Fruit fly (Drosophila melanogaster) whole organism, prepupa: ENCODE data around the gene Grx5.

Source experiments
- CG10631 ChIP-seq: fragments of 200-800 bp; sonication (Bioruptor generic); optimal IDR thresholded peaks from 2 replicates; lab custom pipeline; 2016; ENCODE audit warnings: missing biosample characterization, missing genetic modification characterization
- CG10669 ChIP-seq: fragments of 200-800 bp; sonication (Bioruptor generic); optimal IDR thresholded peaks from 3 replicates; lab custom pipeline; 2018; ENCODE audit warnings: missing biosample characterization, mild to moderate bottlenecking, missing genetic modification characterization, moderate library complexity
- CG11294 ChIP-seq: fragments of 200-800 bp; sonication (Bioruptor generic); IDR thresholded peaks from 2 replicates; pipeline ENCODE4 v1.3.6; 2022; ENCODE audit warnings: missing biosample characterization, missing genetic modification characterization
- CG11902 ChIP-seq: fragments of 200-800 bp; sonication (Bioruptor generic); optimal IDR thresholded peaks from 3 replicates; lab custom pipeline; 2016; ENCODE audit warnings: missing biosample characterization, missing genetic modification characterization
- CG15336 ChIP-seq: fragments of 200-800 bp; sonication (Bioruptor generic); IDR thresholded peaks from 2 replicates; pipeline ENCODE4 v1.3.6; 2022; ENCODE audit warnings: missing biosample characterization, missing genetic modification characterization
- CG16779 ChIP-seq: fragments of 200-800 bp; sonication (Bioruptor generic); optimal IDR thresholded peaks from 3 replicates; lab custom pipeline; 2017; ENCODE audit warnings: missing biosample characterization, mild to moderate bottlenecking, missing genetic modification characterization
- CG31627 ChIP-seq: fragments of 200-800 bp; sonication (Bioruptor generic); optimal IDR thresholded peaks from 3 replicates; lab custom pipeline; 2016; ENCODE audit warnings: missing biosample characterization, missing genetic modification characterization
- CG32006 ChIP-seq: fragments of 200-800 bp; sonication (Bioruptor generic); optimal IDR thresholded peaks from 3 replicates; lab custom pipeline; 2017; ENCODE audit warnings: missing biosample characterization, mild to moderate bottlenecking, missing genetic modification characterization
- CG3919 ChIP-seq: fragments of 200-800 bp; sonication (Bioruptor generic); optimal IDR thresholded peaks from 3 replicates; lab custom pipeline; 2016; ENCODE audit warnings: missing biosample characterization, missing genetic modification characterization
- CG4318 ChIP-seq: fragments of 200-800 bp; sonication (Bioruptor generic); optimal IDR thresholded peaks from 3 replicates; lab custom pipeline; 2017; ENCODE audit warnings: missing biosample characterization, mild to moderate bottlenecking, missing genetic modification characterization
- CG6163 ChIP-seq: fragments of 200-800 bp; sonication (Bioruptor generic); IDR thresholded peaks from 3 replicates; pipeline ENCODE4 v1.3.6; 2022; ENCODE audit warnings: missing biosample characterization, missing genetic modification characterization
- CG6276 ChIP-seq: fragments of 200-800 bp; sonication (Bioruptor generic); optimal IDR thresholded peaks from 2 replicates; lab custom pipeline; 2017; ENCODE audit warnings: missing biosample characterization, mild to moderate bottlenecking, missing genetic modification characterization
- CG6808 ChIP-seq: fragments of 200-800 bp; sonication (Bioruptor generic); optimal IDR thresholded peaks from 3 replicates; lab custom pipeline; 2017; ENCODE audit warnings: missing biosample characterization, missing genetic modification characterization, mild to moderate bottlenecking, moderate library complexity, missing genetic modification reagents
- CG6854 ChIP-seq: fragments of 200-800 bp; sonication (Bioruptor generic); optimal IDR thresholded peaks from 2 replicates; lab custom pipeline; 2017; ENCODE audit warnings: missing biosample characterization, mild to moderate bottlenecking, missing genetic modification characterization
- CG7368 ChIP-seq: fragments of 200-800 bp; sonication (Bioruptor generic); optimal IDR thresholded peaks from 3 replicates; lab custom pipeline; 2016; ENCODE audit warnings: missing biosample characterization, missing genetic modification characterization
- CG8119 ChIP-seq: fragments of 200-800 bp; sonication (Bioruptor generic); IDR thresholded peaks from 3 replicates; pipeline ENCODE4 v1.3.6; 2022; ENCODE audit warnings: missing biosample characterization, missing genetic modification characterization
- CG8319 ChIP-seq: fragments of 200-800 bp; sonication (Bioruptor generic); optimal IDR thresholded peaks from 3 replicates; lab custom pipeline; 2016; ENCODE audit warnings: missing biosample characterization, missing genetic modification characterization
- CG8632 ChIP-seq: fragments of 200-800 bp; sonication (Bioruptor generic); optimal IDR thresholded peaks from 3 replicates; lab custom pipeline; 2016; ENCODE audit warnings: missing biosample characterization, missing genetic modification characterization
- Eip75B ChIP-seq: fragments of 200-800 bp; sonication (Bioruptor generic); optimal IDR thresholded peaks from 3 replicates; lab custom pipeline; 2016; ENCODE audit warnings: missing biosample characterization, missing genetic modification characterization
- Eip78C ChIP-seq: fragments of 200-800 bp; sonication (Bioruptor generic); peaks from one replicate; lab custom pipeline; 2016; ENCODE audit warnings: missing biosample characterization, missing genetic modification characterization
- Ets21C ChIP-seq: fragments of 200-800 bp; sonication (Bioruptor generic); optimal IDR thresholded peaks from 3 replicates; lab custom pipeline; 2016; ENCODE audit warnings: missing biosample characterization, missing genetic modification characterization
- Gug ChIP-seq: fragments of 200-800 bp; sonication (Bioruptor generic); IDR thresholded peaks from 2 replicates; pipeline ENCODE4 v1.3.6; 2022; ENCODE audit warnings: missing biosample characterization, missing genetic modification characterization
- Hr38 ChIP-seq: sonication (Bioruptor generic); optimal IDR thresholded peaks from 2 replicates; lab custom pipeline; 2016; ENCODE audit warnings: missing biosample characterization, missing genetic modification characterization
- Hr4 ChIP-seq: fragments of 200-800 bp; sonication (Bioruptor generic); optimal IDR thresholded peaks from 3 replicates; lab custom pipeline; 2016; ENCODE audit warnings: missing biosample characterization, missing genetic modification characterization
- Lpt ChIP-seq: fragments of 200-800 bp; sonication (Bioruptor generic); optimal IDR thresholded peaks from 3 replicates; lab custom pipeline; 2016; ENCODE audit warnings: missing biosample characterization, missing genetic modification characterization
- OdsH ChIP-seq: fragments of 200-800 bp; sonication (Bioruptor generic); optimal IDR thresholded peaks from 3 replicates; lab custom pipeline; 2016; ENCODE audit warnings: missing biosample characterization, missing genetic modification characterization
- Sox102F ChIP-seq: fragments of 200-800 bp; sonication (Bioruptor generic); optimal IDR thresholded peaks from 2 replicates; lab custom pipeline; 2016; ENCODE audit warnings: missing biosample characterization, mild to moderate bottlenecking, missing genetic modification characterization
- Sox15 ChIP-seq: fragments of 200-800 bp; sonication (Bioruptor generic); optimal IDR thresholded peaks from 3 replicates; lab custom pipeline; 2016; ENCODE audit warnings: missing biosample characterization, missing genetic modification characterization
- achi ChIP-seq: fragments of 200-800 bp; sonication (Bioruptor generic); optimal IDR thresholded peaks from 3 replicates; lab custom pipeline; 2016; ENCODE audit warnings: missing biosample characterization, missing genetic modification characterization
- acj6 ChIP-seq: fragments of 200-800 bp; sonication (Bioruptor generic); optimal IDR thresholded peaks from 3 replicates; lab custom pipeline; 2016; ENCODE audit warnings: missing biosample characterization, missing genetic modification characterization
- dac ChIP-seq: fragments of 200-800 bp; sonication (Bioruptor generic); optimal IDR thresholded peaks from 2 replicates; lab custom pipeline; 2017; ENCODE audit warnings: missing biosample characterization, mild to moderate bottlenecking, missing genetic modification characterization
- eg ChIP-seq: fragments of 200-800 bp; sonication (Bioruptor generic); IDR thresholded peaks from 3 replicates; pipeline ENCODE4 v1.3.6; 2022; ENCODE audit warnings: missing biosample characterization, missing genetic modification characterization
- fd85E ChIP-seq: fragments of 200-800 bp; sonication (Bioruptor generic); optimal IDR thresholded peaks from 3 replicates; lab custom pipeline; 2016; ENCODE audit warnings: missing biosample characterization, missing genetic modification characterization
- fkh ChIP-seq: fragments of 200-800 bp; sonication (Bioruptor generic); optimal IDR thresholded peaks from 3 replicates; lab custom pipeline; 2017; ENCODE audit warnings: missing biosample characterization, mild to moderate bottlenecking, missing genetic modification characterization, moderate library complexity
- lz ChIP-seq: fragments of 200-800 bp; sonication (Bioruptor generic); optimal IDR thresholded peaks from 3 replicates; lab custom pipeline; 2016; ENCODE audit warnings: missing biosample characterization, missing genetic modification characterization
- net ChIP-seq: fragments of 200-800 bp; sonication (Bioruptor generic); optimal IDR thresholded peaks from 3 replicates; lab custom pipeline; 2016; ENCODE audit warnings: missing biosample characterization, missing genetic modification characterization
- pdm3 ChIP-seq: fragments of 200-800 bp; sonication (Bioruptor generic); optimal IDR thresholded peaks from 3 replicates; lab custom pipeline; 2016; ENCODE audit warnings: missing biosample characterization, missing genetic modification characterization
- ss ChIP-seq, 2 experiments: fragments of 200-800 bp; sonication (Bioruptor generic); optimal IDR thresholded peaks; 2 replicates in 1 of 2; 3 replicates in 1 of 2; lab custom pipeline; 2017 to 2018; ENCODE audit warnings: mild to moderate bottlenecking in 2 of 2, missing biosample characterization in 2 of 2, missing genetic modification characterization in 2 of 2, moderate library complexity in 1 of 2
- svp ChIP-seq: fragments of 200-800 bp; sonication (Bioruptor generic); peaks from one replicate; lab custom pipeline; 2016; ENCODE audit warnings: missing biosample characterization, missing genetic modification characterization
- vri ChIP-seq: fragments of 200-800 bp; sonication (Bioruptor generic); optimal IDR thresholded peaks from 3 replicates; lab custom pipeline; 2016; ENCODE audit warnings: missing biosample characterization, mild to moderate bottlenecking, missing genetic modification characterization

The Grx5 gene

DNA sequence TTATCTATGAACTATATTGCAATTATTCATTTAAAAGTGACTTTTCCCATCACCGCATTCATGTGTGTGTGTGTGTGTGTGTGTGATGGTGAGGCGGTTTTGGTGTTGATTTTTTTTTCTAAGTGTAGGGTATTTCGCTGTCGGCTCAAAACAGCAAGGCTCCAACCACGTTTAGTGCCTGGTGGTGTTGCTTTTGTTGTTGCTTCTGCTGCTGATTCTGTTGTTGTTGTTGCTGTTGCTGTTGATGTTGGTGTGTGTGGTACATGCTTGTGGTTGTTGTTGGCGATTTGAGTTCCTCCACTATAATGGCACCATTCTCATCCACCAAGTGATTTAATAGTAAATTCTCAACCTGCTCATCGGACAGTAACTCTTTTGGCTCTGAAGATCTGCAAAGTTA is 10.4 kb downstream of the Grx5 start:
- TF ChIP-seq fkh (no peak), Gug (GFP tag; lab: Robert Waterston, UW) (no peak), CG32006 (GFP tag; lab: Kevin White, UChicago) (no peak), CG10631 (GFP tag; lab: Kevin White, UChicago) (no peak), CG4318 (GFP tag; lab: Kevin White, UChicago) (no peak), CG16779 (tag; lab: Kevin White, UChicago) (no peak), CG7368 (GFP tag; lab: Kevin White, UChicago) (no peak), fd85E (no peak), CG6808 (GFP tag; lab: Kevin White, UChicago) (no peak)

DNA sequence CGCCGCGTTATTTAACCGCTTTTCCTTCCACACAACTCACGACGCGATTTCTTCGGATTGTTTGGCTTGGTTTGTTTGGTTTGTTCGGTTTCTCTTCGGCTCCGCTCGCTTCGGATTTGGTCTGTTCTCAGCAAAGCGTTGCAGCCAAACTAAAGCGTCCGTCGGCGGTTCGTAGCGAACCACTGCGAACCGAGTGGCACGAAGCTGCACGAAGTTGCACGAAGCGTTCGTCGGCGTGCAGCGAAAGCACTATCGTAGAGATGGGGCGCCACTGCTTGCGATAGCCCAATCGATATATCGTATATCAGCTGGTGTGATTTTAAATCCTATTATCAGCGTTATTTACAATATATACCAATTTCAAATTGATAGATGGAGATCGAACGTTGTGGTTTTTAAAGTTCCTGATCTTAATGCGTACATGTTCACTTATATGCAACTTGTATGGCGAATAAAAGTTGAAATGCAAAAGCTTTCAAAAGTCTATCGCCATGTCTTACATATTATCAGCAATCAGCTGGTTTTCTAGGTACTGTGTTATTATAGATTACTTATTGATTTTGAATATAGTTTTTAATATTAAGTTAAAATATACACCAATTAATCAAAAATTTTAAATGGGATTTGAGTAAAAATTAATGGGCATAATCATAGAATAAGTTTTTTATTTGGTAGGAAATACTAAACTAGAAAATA is 11.9 kb downstream of the Grx5 start, which contains the start of gene rut:
rut (minus strand) TSS at position 152 of the 696 bp plus-strand sequence.
- no peak for TF ChIP-seq Ets21C
- peak; percentile 14 for TF ChIP-seq lz (GFP tag; lab: Kevin White, UChicago)
- TF ChIP-seq CG8632 (GFP tag; lab: Kevin White, UChicago) = no peak
- no peak for TF ChIP-seq CG11902 (GFP tag; lab: Kevin White, UChicago)
- TF ChIP-seq vri (GFP tag; lab: Kevin White, UChicago) = peak; percentile 2
- peak; percentile 69 for TF ChIP-seq CG6163 (GFP tag; lab: Robert Waterston, UW)
- peak; percentile 35 for TF ChIP-seq fkh
- TF ChIP-seq net (GFP tag; lab: Kevin White, UChicago) = peak; percentile 10
- peak; percentile 0 for TF ChIP-seq CG7368 (GFP tag; lab: Kevin White, UChicago)
- TF ChIP-seq svp (GFP tag; lab: Kevin White, UChicago) = peak; percentile 67
- TF ChIP-seq Eip75B (GFP tag; lab: Kevin White, UChicago) = peak; percentile 16
- TF ChIP-seq CG31627 (GFP tag; lab: Kevin White, UChicago) = peak; percentile 18
- no peak for TF ChIP-seq Sox102F
- TF ChIP-seq ss (GFP tag; optimal IDR thresholded peaks at IDR 0.05; lab: Kevin White, UChicago) = peak in 1 of 2 experiments; percentile 7
- TF ChIP-seq eg (GFP tag; lab: Robert Waterston, UW) = peak; percentile 16; the same call in 1 of the 3 replicates
- no peak for TF ChIP-seq Hr38 (GFP tag; lab: Kevin White, UChicago)
- peak; percentile 36 for TF ChIP-seq CG3919 (GFP tag; lab: Kevin White, UChicago)
- TF ChIP-seq CG6854 (GFP tag; lab: Kevin White, UChicago) = peak; percentile 5
- TF ChIP-seq Eip78C (GFP tag; lab: Kevin White, UChicago) = peak; percentile 47

DNA sequence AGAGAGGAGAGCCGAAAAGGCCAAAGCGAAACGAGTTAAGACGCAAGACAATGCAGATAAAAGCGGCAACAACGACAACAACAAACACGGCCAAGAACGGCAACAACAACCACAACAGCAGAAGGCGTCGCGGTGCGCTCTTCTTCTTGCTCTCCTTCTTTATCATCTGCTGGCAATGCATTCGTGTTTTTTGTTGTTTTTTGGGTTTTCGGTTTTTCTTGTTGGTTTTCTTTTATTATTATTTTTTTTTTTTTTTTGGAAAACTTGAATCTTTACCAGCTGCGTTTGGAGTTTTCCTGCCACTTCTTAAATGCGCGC is 12.6 kb downstream of the Grx5 start:
- TF ChIP-seq Sox15 (GFP tag; lab: Kevin White, UChicago) (no peak), CG6163 (GFP tag; lab: Robert Waterston, UW) (no peak), Eip78C (GFP tag; lab: Kevin White, UChicago) (peak; percentile 44)
- TF ChIP-seq, all 60 proteins: peak for 1

DNA sequence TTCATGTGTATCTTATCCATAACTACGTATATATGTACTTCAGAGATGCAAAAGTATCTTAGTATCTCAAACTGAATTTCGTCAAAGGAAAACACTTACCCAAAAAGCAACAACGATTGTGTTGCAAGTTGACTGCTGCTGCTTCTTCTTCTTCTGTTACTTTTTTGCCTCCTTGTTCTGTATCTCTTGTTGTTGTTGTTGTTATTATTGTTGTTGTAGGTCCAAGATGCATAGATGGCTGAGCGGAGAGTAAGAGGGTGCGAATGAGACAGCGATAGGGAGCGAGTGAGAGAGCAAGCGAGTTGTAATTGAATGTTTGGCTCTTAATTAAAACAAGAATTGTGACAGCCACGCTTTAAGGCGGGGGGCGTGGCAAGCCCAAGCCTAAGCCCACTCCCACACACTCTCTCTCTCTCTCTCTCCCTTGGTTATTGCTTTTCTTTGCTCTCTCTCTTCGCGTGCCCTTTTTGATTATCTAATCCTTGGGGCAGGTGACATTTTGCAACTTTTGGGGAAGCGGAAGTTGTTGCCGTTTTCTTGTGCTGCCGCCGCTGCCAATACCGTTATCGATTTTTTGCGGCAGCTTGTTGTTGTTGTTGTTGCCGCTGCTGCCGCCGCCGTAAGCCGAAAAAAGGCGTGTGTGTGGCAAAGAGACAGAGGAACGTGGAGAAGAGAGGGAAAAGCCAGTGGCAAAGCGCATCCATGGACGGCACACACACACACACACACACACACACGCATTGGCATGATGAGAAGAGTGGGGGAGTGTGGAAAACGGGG is 13.1 kb downstream of the Grx5 start:
- TF ChIP-seq ss (GFP tag; optimal IDR thresholded peaks at IDR 0.05; lab: Kevin White, UChicago) (no peak), svp (GFP tag; lab: Kevin White, UChicago) (peak; percentile 62)

DNA sequence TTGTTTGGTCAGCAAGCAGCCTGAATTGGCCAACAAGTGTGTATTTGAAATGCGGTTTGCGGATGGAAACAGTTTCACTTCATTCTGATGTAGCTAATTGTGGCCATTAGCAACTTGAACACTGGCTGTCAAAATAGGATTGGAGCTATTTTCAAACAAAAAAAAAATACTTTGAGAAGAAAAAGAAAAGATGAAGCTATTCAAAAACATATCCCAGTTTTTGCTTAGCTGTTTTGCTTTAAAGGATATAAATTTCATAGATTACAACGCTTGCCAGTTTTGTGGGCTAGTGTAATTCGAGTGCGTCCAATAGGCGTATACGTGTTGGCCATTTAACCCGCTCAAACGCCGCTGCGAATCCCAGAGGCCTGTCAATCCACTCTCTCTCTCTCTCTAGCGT is 25.8 kb downstream of the Grx5 start:
- peak; percentile 76 for TF ChIP-seq eg (GFP tag; lab: Robert Waterston, UW)
- TF ChIP-seq Gug (GFP tag; lab: Robert Waterston, UW) = peak; percentile 26; the same call in 1 of the 2 replicates
- TF ChIP-seq CG11294 (GFP tag; lab: Robert Waterston, UW) = peak; percentile 45; the same call in 1 of the 2 replicates
- peak; percentile 22 for TF ChIP-seq CG3919 (GFP tag; lab: Kevin White, UChicago)
- peak; percentile 52; the same call in 2 of the 3 replicates for TF ChIP-seq CG6163 (GFP tag; lab: Robert Waterston, UW)
- TF ChIP-seq OdsH (GFP tag; lab: Kevin White, UChicago) = peak; percentile 30
- no peak for TF ChIP-seq CG8319 (GFP tag; lab: Kevin White, UChicago)
- TF ChIP-seq acj6 (GFP tag; lab: Kevin White, UChicago) = peak; percentile 7
- TF ChIP-seq CG15336 (GFP tag; lab: Robert Waterston, UW) = peak; percentile 89
- TF ChIP-seq Hr4 = peak; percentile 63
- TF ChIP-seq CG10631 (GFP tag; lab: Kevin White, UChicago) = peak; percentile 11
- peak; percentile 45 for TF ChIP-seq pdm3
- TF ChIP-seq CG6276 = peak; percentile 73
- peak; percentile 31 for TF ChIP-seq dac
- no peak for TF ChIP-seq CG10669 (GFP tag; lab: Kevin White, UChicago)
- TF ChIP-seq fkh = no peak
- peak; percentile 27 for TF ChIP-seq achi (GFP tag; lab: Kevin White, UChicago)
- TF ChIP-seq CG8119 (GFP tag; lab: Robert Waterston, UW) = peak; percentile 80
- TF ChIP-seq Ets21C = no peak
- TF ChIP-seq Eip75B (GFP tag; lab: Kevin White, UChicago) = no peak
- TF ChIP-seq Lpt (GFP tag; lab: Kevin White, UChicago) = peak; percentile 37
